Worm (Caenorhabditis elegans): Measurements from ENCODE around the gene Y25C1A.13.

- no peak for TF ChIP-seq efl-1 (optimal IDR thresholded peaks at IDR 0.05)
- no peak for TF ChIP-seq efl-1 (GFP tag; optimal IDR thresholded peaks at IDR 0.05 in 1 of 2)
- no peak for TF ChIP-seq nhr-76 (tag; optimal IDR thresholded peaks at IDR 0.05)
- TF ChIP-seq unc-62 (GFP tag; optimal IDR thresholded peaks at IDR 0.05), result no peak
- no peak for TF ChIP-seq mef-2 (tag; optimal IDR thresholded peaks at IDR 0.05)
Observed at ce11 chrII:3111147-3111546, at the start of gene Y25C1A.13.

All from whole organism, L1 larva.